Worm (Caenorhabditis elegans): ENCODE data around the gene F09C12.8.

Gene F09C12.8

DNA sequence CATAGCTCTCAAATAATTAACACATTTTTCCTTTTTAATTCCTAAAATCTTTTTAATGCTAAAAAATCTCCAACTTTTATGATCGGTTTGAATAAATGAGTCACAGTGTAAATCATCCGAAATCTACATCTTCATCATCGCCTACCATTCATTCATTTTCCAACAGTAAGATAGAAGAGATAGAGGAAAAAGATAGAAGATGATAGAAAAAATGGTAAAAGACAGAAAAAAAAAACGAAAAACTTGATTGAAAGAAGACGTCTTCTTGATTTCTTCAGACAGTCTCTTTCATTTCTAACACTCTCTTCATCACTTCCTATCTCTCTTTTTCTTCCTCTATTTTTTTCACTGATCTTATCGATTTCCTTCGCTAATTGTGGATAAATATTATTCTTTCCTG is 9.0 kb upstream of the F09C12.8 start:
- TF ChIP-seq nhr-28 (tag; optimal IDR thresholded peaks at IDR 0.05) (peak; percentile 16), mdl-1 (tag; optimal IDR thresholded peaks at IDR 0.05) (no peak)

ce11 chrII:5103784-5104457 is 8.3 kb upstream of the F09C12.8 start, which contains the start of the genes C04G6.11 and mpk-2:
C04G6.11 (minus strand) TSS chrII:5103834.
mpk-2 (plus strand) TSS chrII:5104118.
- TF ChIP-seq dve-1 (tag; optimal IDR thresholded peaks at IDR 0.05; ENCODE audit: insufficient read depth) (peak; percentile 64), mdl-1 (tag; optimal IDR thresholded peaks at IDR 0.05) (peak in 1 of 2 experiments; percentile 9), nhr-102 (tag; optimal IDR thresholded peaks at IDR 0.05) (peak; percentile 51), mes-2 (tag; optimal IDR thresholded peaks at IDR 0.05; ENCODE audit: poor library complexity, severe bottlenecking) (no peak), hlh-11 (tag; optimal IDR thresholded peaks at IDR 0.05) (peak; percentile 82), T20F7.1 (GFP tag; optimal IDR thresholded peaks at IDR 0.05) (peak; percentile 45), aly-2 (tag; optimal IDR thresholded peaks at IDR 0.05) (no peak), php-3 (GFP tag; IDR thresholded peaks at IDR 0.05) (no peak), dmd-6 (GFP tag; IDR thresholded peaks at IDR 0.05) (peak; percentile 97), rbr-2 (tag; optimal IDR thresholded peaks at IDR 0.05) (no peak), lin-1 (GFP tag; IDR thresholded peaks at IDR 0.05) (peak; percentile 59; the same call in 1 of the 2 replicates), pqm-1 (tag; optimal IDR thresholded peaks at IDR 0.05) (peak; percentile 69), daf-16 (GFP tag; optimal IDR thresholded peaks at IDR 0.05) (peak in 1 of 2 experiments; percentile 69), daf-16 (tag; optimal IDR thresholded peaks at IDR 0.05) (peak; percentile 66), nhr-48 (tag; optimal IDR thresholded peaks at IDR 0.05) (peak; percentile 85), nhr-28 (tag; optimal IDR thresholded peaks at IDR 0.05) (peak; percentile 77), nhr-77 (tag; optimal IDR thresholded peaks at IDR 0.05) (peak; percentile 44), hif-1 (tag; optimal IDR thresholded peaks at IDR 0.05) (peak in 1 of 2 experiments; percentile 20)

DNA sequence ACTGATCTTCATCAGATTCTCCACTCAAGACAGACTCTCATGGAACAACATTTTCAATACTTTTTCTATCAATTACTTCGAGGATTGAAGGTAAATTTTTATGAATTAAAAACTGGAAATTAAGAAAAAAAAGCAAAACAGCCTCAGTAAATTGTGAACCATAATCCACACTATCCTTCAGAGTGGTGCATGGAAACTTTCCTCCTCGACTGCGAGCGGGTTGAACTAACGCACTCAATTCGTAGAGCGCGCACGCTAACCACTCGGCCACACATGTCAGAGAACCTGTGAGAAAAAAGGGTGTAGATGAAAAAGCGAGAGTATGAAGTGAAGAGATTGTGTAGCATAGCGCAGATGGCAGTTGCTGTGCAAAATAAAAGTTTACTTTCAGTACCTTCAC is 7.2 kb upstream of the F09C12.8 start:
- TF ChIP-seq spr-1 (tag; optimal IDR thresholded peaks at IDR 0.05) (peak; percentile 86), Y75B8A.6 (GFP tag; IDR thresholded peaks at IDR 0.05) (peak; percentile 86), dve-1 (tag; optimal IDR thresholded peaks at IDR 0.05; ENCODE audit: insufficient read depth) (peak; percentile 72), snpc-1.2 (GFP tag; IDR thresholded peaks at IDR 0.05) (no peak; the same call in 1 of the 2 replicates), jun-1 (tag; optimal IDR thresholded peaks at IDR 0.05) (no peak), nhr-10 (tag; optimal IDR thresholded peaks at IDR 0.05) (no peak), mdt-29 (GFP tag; IDR thresholded peaks at IDR 0.05) (peak; percentile 59), ztf-7 (tag; optimal IDR thresholded peaks at IDR 0.05) (peak; percentile 32), set-16 (GFP tag; IDR thresholded peaks at IDR 0.05) (no peak), dmd-8 (GFP tag; IDR thresholded peaks at IDR 0.05) (peak; percentile 94), nhr-102 (tag; optimal IDR thresholded peaks at IDR 0.05) (peak; percentile 82), dmd-6 (GFP tag; IDR thresholded peaks at IDR 0.05) (peak; percentile 82), Y48G9A.11 (GFP tag; IDR thresholded peaks at IDR 0.05) (peak; percentile 76), F37D6.2 (tag; optimal IDR thresholded peaks at IDR 0.05) (peak; percentile 22), dmd-9 (GFP tag; IDR thresholded peaks at IDR 0.05) (0 out of 2 replicates have a peak, but pooled peaks have one; percentile 30), aly-2 (tag; optimal IDR thresholded peaks at IDR 0.05) (peak; percentile 4), nhr-237 (tag; optimal IDR thresholded peaks at IDR 0.05) (no peak), lin-13 (GFP tag; optimal IDR thresholded peaks at IDR 0.05) (peak; percentile 48), F44E2.7 (GFP tag; IDR thresholded peaks at IDR 0.05) (peak; percentile 75), vab-7 (GFP tag; IDR thresholded peaks at IDR 0.05) (peak; percentile 91), nhr-28 (tag; optimal IDR thresholded peaks at IDR 0.05) (peak; percentile 38), lin-38 (GFP tag; IDR thresholded peaks at IDR 0.05) (no peak; the same call in none of the 2 replicates), ces-1 (GFP tag; optimal IDR thresholded peaks at IDR 0.05) (peak; percentile 29), nhr-77 (tag; optimal IDR thresholded peaks at IDR 0.05) (no peak), arid-1 (GFP tag; conservative IDR thresholded peaks at IDR 0.05) (peak; percentile 90), nhr-11 (tag; optimal IDR thresholded peaks at IDR 0.05) (peak; percentile 55), attf-4 (tag; optimal IDR thresholded peaks at IDR 0.05) (no peak), ceh-44 (GFP tag; IDR thresholded peaks at IDR 0.05) (peak; percentile 76), ceh-28 (tag; optimal IDR thresholded peaks at IDR 0.05) (no peak), hlh-11 (tag; optimal IDR thresholded peaks at IDR 0.05) (no peak), mdl-1 (tag; optimal IDR thresholded peaks at IDR 0.05) (peak in 1 of 2 experiments; percentile 28), fos-1 (tag; optimal IDR thresholded peaks at IDR 0.05) (no peak), daf-19 (GFP tag; conservative IDR thresholded peaks at IDR 0.05) (no peak), ceh-82 (tag; optimal IDR thresholded peaks at IDR 0.05) (no peak), nhr-48 (tag; optimal IDR thresholded peaks at IDR 0.05) (peak; percentile 80), ZK546.5 (tag; optimal IDR thresholded peaks at IDR 0.05) (no peak)

Measured in whole organism, L4 larva.